Fruit fly (Drosophila melanogaster): Measurements from ENCODE around the gene CG34331.
A peak's percentile ranks its signal among the peaks of the same experiment; 100 is the strongest.

Gene CG34331

dm6 chrX:20130486-20130885, 8.2 kb downstream of the CG34331 start:
- peak; percentile 79 for TF ChIP-seq CG15336 (GFP tag; IDR thresholded peaks at IDR 0.05)
- peak; percentile 16 for TF ChIP-seq svp (GFP tag)
- TF ChIP-seq dac (GFP tag; optimal IDR thresholded peaks at IDR 0.05) = peak; percentile 51
- peak; percentile 43 for TF ChIP-seq pdm3 (GFP tag; optimal IDR thresholded peaks at IDR 0.05)
- peak; percentile 46 for TF ChIP-seq achi (GFP tag; optimal IDR thresholded peaks at IDR 0.05)
- TF ChIP-seq CG4318 (GFP tag; optimal IDR thresholded peaks at IDR 0.05) = peak; percentile 68
- TF ChIP-seq CG11902 (GFP tag; optimal IDR thresholded peaks at IDR 0.05) = no peak
- TF ChIP-seq OdsH (GFP tag; optimal IDR thresholded peaks at IDR 0.05) = peak; percentile 33
- TF ChIP-seq ss (GFP tag; optimal IDR thresholded peaks at IDR 0.05) = no peak
- peak; percentile 55 for TF ChIP-seq Lpt (GFP tag; optimal IDR thresholded peaks at IDR 0.05)
- peak; percentile 84 for TF ChIP-seq CG32006 (GFP tag; optimal IDR thresholded peaks at IDR 0.05)
- TF ChIP-seq Eip78C (GFP tag) = peak; percentile 83
- TF ChIP-seq CG10631 (GFP tag; optimal IDR thresholded peaks at IDR 0.05) = peak; percentile 37
- TF ChIP-seq Gug (GFP tag; IDR thresholded peaks at IDR 0.05) = peak; percentile 50
- TF ChIP-seq CG16779 (tag; optimal IDR thresholded peaks at IDR 0.05) = no peak
- TF ChIP-seq acj6 (GFP tag; optimal IDR thresholded peaks at IDR 0.05) = peak; percentile 11
- TF ChIP-seq eg (GFP tag; IDR thresholded peaks at IDR 0.05) = peak; percentile 65; the same call in 2 of the 3 replicates
- TF ChIP-seq CG6276 (GFP tag; optimal IDR thresholded peaks at IDR 0.05) = peak; percentile 72
- TF ChIP-seq net (GFP tag; optimal IDR thresholded peaks at IDR 0.05) = peak; percentile 38
- peak; percentile 32; the same call in 1 of the 2 replicates for TF ChIP-seq CG11294 (GFP tag; IDR thresholded peaks at IDR 0.05)
- no peak for TF ChIP-seq fd85E (GFP tag; optimal IDR thresholded peaks at IDR 0.05)
- TF ChIP-seq cyc (GFP tag; optimal IDR thresholded peaks at IDR 0.05) = no peak
- TF ChIP-seq CG8119 (GFP tag; IDR thresholded peaks at IDR 0.05) = peak; percentile 79
- TF ChIP-seq salr (GFP tag; optimal IDR thresholded peaks at IDR 0.05) = peak in 1 of 2 experiments; percentile 46
- peak; percentile 79 for TF ChIP-seq Hr4 (GFP tag; optimal IDR thresholded peaks at IDR 0.05)
- peak; percentile 26 for TF ChIP-seq CG3919 (GFP tag; optimal IDR thresholded peaks at IDR 0.05)
- TF ChIP-seq lz (GFP tag; optimal IDR thresholded peaks at IDR 0.05) = no peak

- TF ChIP-seq CG11762 (GFP tag; optimal IDR thresholded peaks at IDR 0.05; ENCODE audit: insufficient read depth) (no peak), CG3919 (GFP tag; optimal IDR thresholded peaks at IDR 0.05) (peak; percentile 0), Sox102F (GFP tag; optimal IDR thresholded peaks at IDR 0.05) (no peak), CG8119 (GFP tag; IDR thresholded peaks at IDR 0.05) (0 out of 3 replicates have a peak, but pooled peaks have one; percentile 18), CG6163 (GFP tag; IDR thresholded peaks at IDR 0.05) (no peak), Met (GFP tag; optimal IDR thresholded peaks at IDR 0.05) (no peak), pdm3 (GFP tag; optimal IDR thresholded peaks at IDR 0.05) (no peak), ss (GFP tag; optimal IDR thresholded peaks at IDR 0.05) (peak in 1 of 2 experiments; percentile 23), fkh (GFP tag; optimal IDR thresholded peaks at IDR 0.05) (no peak), Eip78C (GFP tag) (no peak), CG10631 (GFP tag; optimal IDR thresholded peaks at IDR 0.05) (no peak), esn (GFP tag; optimal IDR thresholded peaks at IDR 0.05) (no peak), CG1621 (tag; optimal IDR thresholded peaks at IDR 0.05) (no peak), acj6 (GFP tag; optimal IDR thresholded peaks at IDR 0.05) (no peak), cyc (GFP tag; optimal IDR thresholded peaks at IDR 0.05) (no peak), vri (GFP tag; optimal IDR thresholded peaks at IDR 0.05) (no peak), Ets96B (tag; optimal IDR thresholded peaks at IDR 0.05) (no peak)
Measured at dm6 chrX:20133432-20133831, 11.2 kb downstream of the CG34331 start, which contains the start of gene CG15322. TSS of gene CG15322 (plus strand) at chrX:20133579.

- no peak for TF ChIP-seq CG16779 (tag; optimal IDR thresholded peaks at IDR 0.05)
- no peak for TF ChIP-seq Hr38 (GFP tag; optimal IDR thresholded peaks at IDR 0.05)
- TF ChIP-seq CG11762 (GFP tag; optimal IDR thresholded peaks at IDR 0.05; ENCODE audit: insufficient read depth) = no peak
- no peak for TF ChIP-seq CG8119 (GFP tag; IDR thresholded peaks at IDR 0.05)
- no peak for TF ChIP-seq OdsH (GFP tag; optimal IDR thresholded peaks at IDR 0.05)
- no peak for TF ChIP-seq Hr39 (GFP tag; optimal IDR thresholded peaks at IDR 0.05)
- no peak for TF ChIP-seq CG7368 (GFP tag; optimal IDR thresholded peaks at IDR 0.05)
- no peak for TF ChIP-seq CG11902 (GFP tag; optimal IDR thresholded peaks at IDR 0.05)
- TF ChIP-seq CG32006 (GFP tag; optimal IDR thresholded peaks at IDR 0.05) = no peak
- no peak for TF ChIP-seq topi (GFP tag; optimal IDR thresholded peaks at IDR 0.05)
- no peak for TF ChIP-seq CG1621 (tag; optimal IDR thresholded peaks at IDR 0.05)
- TF ChIP-seq CG15336 (GFP tag; IDR thresholded peaks at IDR 0.05) = no peak
Measured at dm6 chrX:20139493-20139892, 17.2 kb downstream of the CG34331 start, which contains the start of gene CG42583. TSS of gene CG42583 (plus strand) at chrX:20139793.
